Fruit fly (Drosophila melanogaster): ENCODE measurements around the gene CG12111.

DNA sequence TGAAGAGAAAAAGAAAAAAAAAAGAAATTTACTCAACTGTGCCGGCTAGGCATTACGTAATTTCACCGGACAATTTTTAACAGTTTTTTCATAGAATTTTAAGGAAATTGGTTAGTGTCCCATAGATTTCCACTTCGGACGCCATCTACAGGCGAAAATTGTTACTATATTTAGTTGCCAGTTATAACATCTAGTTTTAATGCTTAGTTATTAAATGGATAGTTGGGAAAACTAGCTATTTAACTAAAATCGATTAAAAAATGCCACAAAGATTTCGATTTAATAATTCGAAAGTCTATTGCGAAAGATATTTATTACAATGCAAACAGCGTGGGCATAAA, 36.5 kb downstream of the CG12111 start:
- TF ChIP-seq CG8478 (optimal IDR thresholded peaks at IDR 0.05), result no peak
- TF ChIP-seq psq (optimal IDR thresholded peaks at IDR 0.05), result no peak
- TF ChIP-seq pan (optimal IDR thresholded peaks at IDR 0.05), result no peak
- TF ChIP-seq usp (GFP tag; optimal IDR thresholded peaks at IDR 0.05), result no peak
